Worm (Caenorhabditis elegans): Measurements from ENCODE around the gene C46C2.5.
A peak's percentile ranks its signal among the peaks of the same experiment; 100 is the strongest.

- TF ChIP-seq vab-7 (GFP tag; IDR thresholded peaks at IDR 0.05) = no peak
- no peak for TF ChIP-seq mdl-1 (tag; optimal IDR thresholded peaks at IDR 0.05)
- TF ChIP-seq aha-1 (tag) = peak; percentile 97
Observed at ce11 chrIV:9215824-9216223, 23.4 kb upstream of the C46C2.5 start.

All from whole organism, L4 larva.